Fruit fly (Drosophila melanogaster) whole organism, prepupa: Measurements from ENCODE around the gene CG3168.

Source experiments
- CG10631 ChIP-seq: fragments of 200-800 bp; sonication (Bioruptor generic); optimal IDR thresholded peaks from 2 replicates; lab custom pipeline; 2016; ENCODE audit warnings: missing biosample characterization, missing genetic modification characterization
- CG10669 ChIP-seq: fragments of 200-800 bp; sonication (Bioruptor generic); optimal IDR thresholded peaks from 3 replicates; lab custom pipeline; 2018; ENCODE audit warnings: missing biosample characterization, mild to moderate bottlenecking, missing genetic modification characterization, moderate library complexity
- CG11294 ChIP-seq: fragments of 200-800 bp; sonication (Bioruptor generic); IDR thresholded peaks from 2 replicates; pipeline ENCODE4 v1.3.6; 2022; ENCODE audit warnings: missing biosample characterization, missing genetic modification characterization
- CG15336 ChIP-seq: fragments of 200-800 bp; sonication (Bioruptor generic); IDR thresholded peaks from 2 replicates; pipeline ENCODE4 v1.3.6; 2022; ENCODE audit warnings: missing biosample characterization, missing genetic modification characterization
- CG1621 ChIP-seq: fragments of 200-800 bp; sonication (Bioruptor generic); optimal IDR thresholded peaks from 3 replicates; lab custom pipeline; 2018; ENCODE audit warnings: missing biosample characterization, mild to moderate bottlenecking, missing genetic modification characterization
- CG16779 ChIP-seq: fragments of 200-800 bp; sonication (Bioruptor generic); optimal IDR thresholded peaks from 3 replicates; lab custom pipeline; 2017; ENCODE audit warnings: missing biosample characterization, mild to moderate bottlenecking, missing genetic modification characterization
- CG31627 ChIP-seq: fragments of 200-800 bp; sonication (Bioruptor generic); optimal IDR thresholded peaks from 3 replicates; lab custom pipeline; 2016; ENCODE audit warnings: missing biosample characterization, missing genetic modification characterization
- CG32006 ChIP-seq: fragments of 200-800 bp; sonication (Bioruptor generic); optimal IDR thresholded peaks from 3 replicates; lab custom pipeline; 2017; ENCODE audit warnings: missing biosample characterization, mild to moderate bottlenecking, missing genetic modification characterization
- CG3919 ChIP-seq: fragments of 200-800 bp; sonication (Bioruptor generic); optimal IDR thresholded peaks from 3 replicates; lab custom pipeline; 2016; ENCODE audit warnings: missing biosample characterization, missing genetic modification characterization
- CG6163 ChIP-seq: fragments of 200-800 bp; sonication (Bioruptor generic); IDR thresholded peaks from 3 replicates; pipeline ENCODE4 v1.3.6; 2022; ENCODE audit warnings: missing biosample characterization, missing genetic modification characterization
- CG6276 ChIP-seq: fragments of 200-800 bp; sonication (Bioruptor generic); optimal IDR thresholded peaks from 2 replicates; lab custom pipeline; 2017; ENCODE audit warnings: missing biosample characterization, mild to moderate bottlenecking, missing genetic modification characterization
- CG6792 ChIP-seq: fragments of 200-800 bp; sonication (Bioruptor generic); optimal IDR thresholded peaks from 3 replicates; lab custom pipeline; 2016; ENCODE audit warnings: missing biosample characterization, missing genetic modification characterization
- CG6808 ChIP-seq: fragments of 200-800 bp; sonication (Bioruptor generic); optimal IDR thresholded peaks from 3 replicates; lab custom pipeline; 2017; ENCODE audit warnings: missing biosample characterization, missing genetic modification characterization, mild to moderate bottlenecking, moderate library complexity, missing genetic modification reagents
- CG6854 ChIP-seq: fragments of 200-800 bp; sonication (Bioruptor generic); optimal IDR thresholded peaks from 2 replicates; lab custom pipeline; 2017; ENCODE audit warnings: missing biosample characterization, mild to moderate bottlenecking, missing genetic modification characterization
- CG7368 ChIP-seq: fragments of 200-800 bp; sonication (Bioruptor generic); optimal IDR thresholded peaks from 3 replicates; lab custom pipeline; 2016; ENCODE audit warnings: missing biosample characterization, missing genetic modification characterization
- CG8119 ChIP-seq: fragments of 200-800 bp; sonication (Bioruptor generic); IDR thresholded peaks from 3 replicates; pipeline ENCODE4 v1.3.6; 2022; ENCODE audit warnings: missing biosample characterization, missing genetic modification characterization
- CG9139 ChIP-seq: fragments of 200-800 bp; sonication (Bioruptor generic); optimal IDR thresholded peaks from 3 replicates; lab custom pipeline; 2017; ENCODE audit warnings: missing biosample characterization, mild to moderate bottlenecking, missing genetic modification characterization
- Eip78C ChIP-seq: fragments of 200-800 bp; sonication (Bioruptor generic); peaks from one replicate; lab custom pipeline; 2016; ENCODE audit warnings: missing biosample characterization, missing genetic modification characterization
- Ets96B ChIP-seq: fragments of 200-800 bp; optimal IDR thresholded peaks from 2 replicates; lab custom pipeline; 2019; ENCODE audit warnings: missing biosample characterization, mild to moderate bottlenecking, missing genetic modification characterization, moderate library complexity
- Gug ChIP-seq: fragments of 200-800 bp; sonication (Bioruptor generic); IDR thresholded peaks from 2 replicates; pipeline ENCODE4 v1.3.6; 2022; ENCODE audit warnings: missing biosample characterization, missing genetic modification characterization
- Hr39 ChIP-seq: fragments of 200-800 bp; sonication (Bioruptor generic); optimal IDR thresholded peaks from 2 replicates; lab custom pipeline; 2016; ENCODE audit warnings: missing biosample characterization, missing genetic modification characterization
- Lpt ChIP-seq: fragments of 200-800 bp; sonication (Bioruptor generic); optimal IDR thresholded peaks from 3 replicates; lab custom pipeline; 2016; ENCODE audit warnings: missing biosample characterization, missing genetic modification characterization
- Met ChIP-seq: fragments of 200-800 bp; sonication (Bioruptor generic); optimal IDR thresholded peaks from 3 replicates; lab custom pipeline; 2016; ENCODE audit warnings: missing biosample characterization, missing genetic modification characterization
- OdsH ChIP-seq: fragments of 200-800 bp; sonication (Bioruptor generic); optimal IDR thresholded peaks from 3 replicates; lab custom pipeline; 2016; ENCODE audit warnings: missing biosample characterization, missing genetic modification characterization
- Smox ChIP-seq: fragments of 200-800 bp; sonication (Bioruptor generic); optimal IDR thresholded peaks from 3 replicates; lab custom pipeline; 2016; ENCODE audit warnings: missing biosample characterization, missing genetic modification characterization
- Sox102F ChIP-seq: fragments of 200-800 bp; sonication (Bioruptor generic); optimal IDR thresholded peaks from 2 replicates; lab custom pipeline; 2016; ENCODE audit warnings: missing biosample characterization, mild to moderate bottlenecking, missing genetic modification characterization
- achi ChIP-seq: fragments of 200-800 bp; sonication (Bioruptor generic); optimal IDR thresholded peaks from 3 replicates; lab custom pipeline; 2016; ENCODE audit warnings: missing biosample characterization, missing genetic modification characterization
- cyc ChIP-seq: fragments of 200-800 bp; sonication (Bioruptor generic); optimal IDR thresholded peaks from 3 replicates; lab custom pipeline; 2016; ENCODE audit warnings: missing biosample characterization, missing genetic modification characterization
- dsx ChIP-seq: fragments of 200-800 bp; optimal IDR thresholded peaks from 3 replicates; lab custom pipeline; 2019; ENCODE audit warnings: missing biosample characterization, mild to moderate bottlenecking, missing genetic modification characterization, moderate library complexity; ENCODE audit not compliant: poor library complexity, severe bottlenecking
- eg ChIP-seq: fragments of 200-800 bp; sonication (Bioruptor generic); IDR thresholded peaks from 3 replicates; pipeline ENCODE4 v1.3.6; 2022; ENCODE audit warnings: missing biosample characterization, missing genetic modification characterization
- fd59A ChIP-seq: fragments of 200-800 bp; sonication (Bioruptor generic); optimal IDR thresholded peaks from 2 replicates; lab custom pipeline; 2017; ENCODE audit warnings: missing biosample characterization, mild to moderate bottlenecking, missing genetic modification characterization, missing genetic modification reagents
- fkh ChIP-seq: fragments of 200-800 bp; sonication (Bioruptor generic); optimal IDR thresholded peaks from 3 replicates; lab custom pipeline; 2017; ENCODE audit warnings: missing biosample characterization, mild to moderate bottlenecking, missing genetic modification characterization, moderate library complexity
- net ChIP-seq: fragments of 200-800 bp; sonication (Bioruptor generic); optimal IDR thresholded peaks from 3 replicates; lab custom pipeline; 2016; ENCODE audit warnings: missing biosample characterization, missing genetic modification characterization
- salr ChIP-seq, 2 experiments: fragments of 200-800 bp; sonication (Bioruptor generic); optimal IDR thresholded peaks; 3 replicates each; lab custom pipeline; 2016 to 2018; ENCODE audit warnings: missing biosample characterization in 2 of 2, missing genetic modification characterization in 2 of 2, mild to moderate bottlenecking in 1 of 2
- spab ChIP-seq: fragments of 200-800 bp; sonication (Bioruptor generic); optimal IDR thresholded peaks from 2 replicates; lab custom pipeline; 2017; ENCODE audit warnings: missing biosample characterization, mild to moderate bottlenecking, missing genetic modification characterization, missing genetic modification reagents
- ss ChIP-seq, 2 experiments: fragments of 200-800 bp; sonication (Bioruptor generic); optimal IDR thresholded peaks; 2 replicates in 1 of 2; 3 replicates in 1 of 2; lab custom pipeline; 2017 to 2018; ENCODE audit warnings: mild to moderate bottlenecking in 2 of 2, missing biosample characterization in 2 of 2, missing genetic modification characterization in 2 of 2, moderate library complexity in 1 of 2
- svp ChIP-seq: fragments of 200-800 bp; sonication (Bioruptor generic); peaks from one replicate; lab custom pipeline; 2016; ENCODE audit warnings: missing biosample characterization, missing genetic modification characterization
- topi ChIP-seq: fragments of 200-800 bp; sonication (Bioruptor generic); optimal IDR thresholded peaks from 3 replicates; lab custom pipeline; 2016; ENCODE audit warnings: missing biosample characterization, missing genetic modification characterization
- vri ChIP-seq: fragments of 200-800 bp; sonication (Bioruptor generic); optimal IDR thresholded peaks from 3 replicates; lab custom pipeline; 2016; ENCODE audit warnings: missing biosample characterization, mild to moderate bottlenecking, missing genetic modification characterization

Gene CG3168

DNA sequence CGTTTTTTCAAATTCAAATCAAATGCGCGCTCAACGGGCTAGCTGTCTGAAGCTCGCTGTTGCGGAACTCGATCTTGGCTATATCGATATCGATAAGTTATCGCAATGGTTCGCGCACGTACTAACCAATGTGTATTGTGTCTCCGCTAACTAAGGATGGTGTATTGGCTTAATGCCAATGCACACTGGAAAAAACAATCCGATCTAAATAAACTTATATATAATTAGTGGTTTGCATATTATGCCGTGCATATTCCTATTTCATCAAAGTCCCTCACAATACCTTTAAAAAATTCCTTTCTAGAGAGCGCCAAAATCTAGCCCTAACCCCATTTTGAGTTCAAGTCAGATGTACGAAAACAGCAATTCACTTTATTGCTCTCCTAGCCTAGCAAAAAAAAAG, 1.4 kb upstream of the CG3168 start (continued):
- TF ChIP-seq CG31627 (GFP tag; lab: Kevin White, UChicago) (peak; percentile 33), spab (GFP tag; lab: Kevin White, UChicago) (no peak)

- TF ChIP-seq CG10631 (GFP tag; lab: Kevin White, UChicago) (no peak), fkh (GFP tag; lab: Kevin White, UChicago) (peak; percentile 61), svp (GFP tag; lab: Kevin White, UChicago) (peak; percentile 25), CG31627 (GFP tag; lab: Kevin White, UChicago) (no peak), vri (GFP tag; lab: Kevin White, UChicago) (peak; percentile 1), eg (GFP tag; lab: Robert Waterston, UW) (0 out of 3 replicates have a peak, but pooled peaks have one; percentile 24), Eip78C (GFP tag; lab: Kevin White, UChicago) (peak; percentile 16), CG6163 (GFP tag; lab: Robert Waterston, UW) (no peak)
Measured at dm6 chrX:6733291-6734042, 6.3 kb downstream of the CG3168 start.

dm6 chrX:6730600-6731259, 9.1 kb downstream of the CG3168 start:
- TF ChIP-seq topi (no peak), ss (GFP tag; optimal IDR thresholded peaks at IDR 0.05; lab: Kevin White, UChicago) (peak; percentile 50 to 54), CG6808 (peak; percentile 75), net (GFP tag; lab: Kevin White, UChicago) (peak; percentile 62), CG6792 (GFP tag; lab: Kevin White, UChicago) (no peak), cyc (GFP tag; lab: Kevin White, UChicago) (no peak), CG9139 (peak; percentile 60), CG6163 (GFP tag; lab: Robert Waterston, UW) (peak; percentile 86), spab (GFP tag; lab: Kevin White, UChicago) (peak; percentile 57), CG10669 (GFP tag; lab: Kevin White, UChicago) (peak; percentile 50), Gug (GFP tag; lab: Robert Waterston, UW) (peak; percentile 44; the same call in 1 of the 2 replicates), CG6276 (peak; percentile 86), CG1621 (tag; lab: Kevin White, UChicago) (peak; percentile 46), Ets96B (tag; lab: Kevin White, UChicago) (peak; percentile 44), CG6854 (GFP tag; lab: Kevin White, UChicago) (peak; percentile 44), CG32006 (GFP tag; lab: Kevin White, UChicago) (peak; percentile 34), Lpt (GFP tag; lab: Kevin White, UChicago) (peak; percentile 43), CG11294 (GFP tag; lab: Robert Waterston, UW) (no peak), CG3919 (GFP tag; lab: Kevin White, UChicago) (peak; percentile 29), svp (GFP tag; lab: Kevin White, UChicago) (peak; percentile 89), fd59A (GFP tag; lab: Kevin White, UChicago) (no peak), CG16779 (tag; lab: Kevin White, UChicago) (peak; percentile 5), salr (GFP tag; optimal IDR thresholded peaks at IDR 0.05; lab: Kevin White, UChicago) (peak in 1 of 2 experiments; percentile 35), eg (GFP tag; lab: Robert Waterston, UW) (peak; percentile 87), Hr39 (no peak), vri (GFP tag; lab: Kevin White, UChicago) (peak; percentile 29), dsx (GFP tag; lab: Kevin White, UChicago) (peak; percentile 90), CG8119 (peak; percentile 60; the same call in 2 of the 3 replicates), OdsH (GFP tag; lab: Kevin White, UChicago) (no peak), achi (peak; percentile 17), Smox (GFP tag; lab: Kevin White, UChicago) (no peak), CG7368 (peak; percentile 33), CG15336 (peak; percentile 62), Sox102F (GFP tag; lab: Kevin White, UChicago) (no peak), Met (no peak), Eip78C (GFP tag; lab: Kevin White, UChicago) (peak; percentile 65)
